Worm (Caenorhabditis elegans) whole organism, L2 larva: Measurements from ENCODE around the gene mrps-26.

ENCODE experiments used
- F13H6.1 ChIP-seq: sonication (generic microtip); optimal IDR thresholded peaks from 2 replicates; lab custom pipeline; 2016; ENCODE audit warnings: missing genetic modification characterization, missing compliant biosample characterization
- Y55F3AM.14 ChIP-seq: fragments of 200-800 bp; sonication (Bioruptor generic); optimal IDR thresholded peaks from 2 replicates; lab custom pipeline; 2018; ENCODE audit warnings: mild to moderate bottlenecking, missing genetic modification characterization, missing compliant biosample characterization
- alr-1 ChIP-seq: fragments of 150-350 bp; optimal IDR thresholded peaks from 2 replicates; lab custom pipeline; 2014; ENCODE audit warnings: missing biosample characterization, missing genetic modification characterization
- sma-3 ChIP-seq: sonication (generic microtip); optimal IDR thresholded peaks from 2 replicates; lab custom pipeline; 2016; ENCODE audit warnings: missing genetic modification reagents, missing genetic modification characterization, missing compliant biosample characterization

The mrps-26 gene

ce11 chrIII:5285484-5285883, 51.1 kb downstream of the mrps-26 start:
- TF ChIP-seq sma-3: no peak
- TF ChIP-seq alr-1 (tag; lab: Kevin White, UChicago): no peak
- TF ChIP-seq F13H6.1 (tag; lab: Kevin White, UChicago): no peak
- TF ChIP-seq Y55F3AM.14 (GFP tag; lab: Kevin White, UChicago): no peak
- TF ChIP-seq, all 48 proteins: peak for 0
